Worm (Caenorhabditis elegans): ENCODE results near the gene K02E2.6.
"Not testable (repeated sequence)": the region's sequence is repeated elsewhere in the genome, so short reads cannot be mapped to it uniquely, and the experiment has no call there.

The K02E2.6 gene

ce11 chrV:20369153-20369552 is 11.2 kb upstream of the K02E2.6 start, which contains the start of gene srh-177:
srh-177 (minus strand) TSS chrV:20369253.
- not testable (repeated sequence) for TF ChIP-seq unc-55 (GFP tag; optimal IDR thresholded peaks at IDR 0.05); lin-13 (GFP tag; optimal IDR thresholded peaks at IDR 0.05); peb-1 (tag; optimal IDR thresholded peaks at IDR 0.05)

- TF ChIP-seq gmeb-1 (tag; optimal IDR thresholded peaks at IDR 0.05): peak; percentile 34
- no peak for TF ChIP-seq nhr-237 (tag; optimal IDR thresholded peaks at IDR 0.05)
These were observed 5.9 kb upstream of the K02E2.6 start for ce11 chrV:20374484-20374883.

- no peak for TF ChIP-seq lin-13 (GFP tag; optimal IDR thresholded peaks at IDR 0.05)
- TF ChIP-seq nhr-6 (tag; optimal IDR thresholded peaks at IDR 0.05): no peak
- TF ChIP-seq nhr-12 (tag; optimal IDR thresholded peaks at IDR 0.05): no peak
- TF ChIP-seq ztf-11 (tag; optimal IDR thresholded peaks at IDR 0.05): no peak
- TF ChIP-seq elt-3 (tag; optimal IDR thresholded peaks at IDR 0.05): no peak
- no peak for TF ChIP-seq ZK546.5 (tag; optimal IDR thresholded peaks at IDR 0.05)
- no peak for TF ChIP-seq peb-1 (tag; optimal IDR thresholded peaks at IDR 0.05)
- TF ChIP-seq F13H6.1 (tag; optimal IDR thresholded peaks at IDR 0.05): no peak
- TF ChIP-seq lin-11 (tag; optimal IDR thresholded peaks at IDR 0.05): no peak
- TF ChIP-seq nhr-11 (tag; optimal IDR thresholded peaks at IDR 0.05): no peak
- TF ChIP-seq elt-1 (tag; optimal IDR thresholded peaks at IDR 0.05): no peak
- TF ChIP-seq R02D3.7 (tag; optimal IDR thresholded peaks at IDR 0.05): no peak
- no peak for TF ChIP-seq mab-5 (tag; optimal IDR thresholded peaks at IDR 0.05)
- no peak for TF ChIP-seq nhr-77 (tag; optimal IDR thresholded peaks at IDR 0.05)
- TF ChIP-seq mbf-1 (tag; optimal IDR thresholded peaks at IDR 0.05): no peak
- no peak for TF ChIP-seq C34F6.9 (tag; optimal IDR thresholded peaks at IDR 0.05)
- TF ChIP-seq ztf-1 (GFP tag; conservative IDR thresholded peaks at IDR 0.05): no peak
- TF ChIP-seq sma-9 (GFP tag; optimal IDR thresholded peaks at IDR 0.05): no peak
- no peak for TF ChIP-seq sma-9 (tag; optimal IDR thresholded peaks at IDR 0.05)
- no peak for TF ChIP-seq lin-39 (tag; optimal IDR thresholded peaks at IDR 0.05)
These were observed 5.1 kb upstream of the K02E2.6 start, which contains the start of gene ins-35 for ce11 chrV:20375236-20375635. ins-35 (plus strand) TSS chrV:20375536.

ce11 chrV:20376070-20376469 is 4.3 kb upstream of the K02E2.6 start:
- TF ChIP-seq lsy-2 (tag; optimal IDR thresholded peaks at IDR 0.05) (no peak), nhr-129 (tag; optimal IDR thresholded peaks at IDR 0.05) (no peak), sem-4 (tag; optimal IDR thresholded peaks at IDR 0.05) (no peak), egl-27 (tag; optimal IDR thresholded peaks at IDR 0.05) (no peak), dmd-4 (tag; optimal IDR thresholded peaks at IDR 0.05) (no peak), F13H6.1 (tag; optimal IDR thresholded peaks at IDR 0.05) (no peak), nhr-23 (tag; optimal IDR thresholded peaks at IDR 0.05) (no peak), gmeb-1 (tag; optimal IDR thresholded peaks at IDR 0.05) (no peak), elt-1 (tag; optimal IDR thresholded peaks at IDR 0.05) (no peak), zag-1 (tag; optimal IDR thresholded peaks at IDR 0.05) (no peak), crh-2 (tag; optimal IDR thresholded peaks at IDR 0.05) (no peak), aly-2 (tag; optimal IDR thresholded peaks at IDR 0.05) (no peak)

ce11 chrV:20383065-20383609 is 2.8 kb downstream of the K02E2.6 start, which contains the start of gene K02E2.11:
K02E2.11 (plus strand) TSS chrV:20383315.
- TF ChIP-seq ztf-1 (GFP tag; conservative IDR thresholded peaks at IDR 0.05): no peak
- TF ChIP-seq ceh-16 (tag; optimal IDR thresholded peaks at IDR 0.05): no peak
- no peak for TF ChIP-seq nhr-25 (tag; optimal IDR thresholded peaks at IDR 0.05)
- TF ChIP-seq alr-1 (tag; optimal IDR thresholded peaks at IDR 0.05): no peak
- peak; percentile 80 for TF ChIP-seq C34F6.9 (tag; optimal IDR thresholded peaks at IDR 0.05)
- TF ChIP-seq zag-1 (tag; optimal IDR thresholded peaks at IDR 0.05): peak; percentile 9
- peak; percentile 12 for TF ChIP-seq fos-1 (tag; optimal IDR thresholded peaks at IDR 0.05)
- TF ChIP-seq gmeb-1 (tag; optimal IDR thresholded peaks at IDR 0.05): peak; percentile 3
- TF ChIP-seq sem-4 (tag; optimal IDR thresholded peaks at IDR 0.05): no peak
- peak; percentile 98 for TF ChIP-seq crh-2 (tag; optimal IDR thresholded peaks at IDR 0.05)
- no peak for TF ChIP-seq skn-1 (tag; optimal IDR thresholded peaks at IDR 0.05)
- TF ChIP-seq unc-55 (GFP tag; optimal IDR thresholded peaks at IDR 0.05): peak; percentile 67
- TF ChIP-seq ama-1 (optimal IDR thresholded peaks at IDR 0.05): no peak
- peak; percentile 68 for TF ChIP-seq F13H6.1 (tag; optimal IDR thresholded peaks at IDR 0.05)
- no peak for TF ChIP-seq peb-1 (tag; optimal IDR thresholded peaks at IDR 0.05)
- no peak for TF ChIP-seq egl-27 (tag; optimal IDR thresholded peaks at IDR 0.05)
- TF ChIP-seq mab-5 (tag; optimal IDR thresholded peaks at IDR 0.05): no peak
- TF ChIP-seq snpc-4 (tag; optimal IDR thresholded peaks at IDR 0.05): no peak
- no peak for TF ChIP-seq nhr-21 (tag; optimal IDR thresholded peaks at IDR 0.05)
- no peak for TF ChIP-seq elt-1 (tag; optimal IDR thresholded peaks at IDR 0.05)
- TF ChIP-seq R02D3.7 (tag; optimal IDR thresholded peaks at IDR 0.05): no peak
- TF ChIP-seq unc-62 (GFP tag; optimal IDR thresholded peaks at IDR 0.05): no peak
- TF ChIP-seq ZK546.5 (tag; optimal IDR thresholded peaks at IDR 0.05): no peak
- TF ChIP-seq nhr-10 (tag; optimal IDR thresholded peaks at IDR 0.05): no peak
- peak; percentile 65 for TF ChIP-seq nhr-129 (tag; optimal IDR thresholded peaks at IDR 0.05)
- TF ChIP-seq elt-3 (tag; optimal IDR thresholded peaks at IDR 0.05): no peak
- TF ChIP-seq nhr-23 (tag; optimal IDR thresholded peaks at IDR 0.05): no peak
- TF ChIP-seq sma-9 (GFP tag; optimal IDR thresholded peaks at IDR 0.05): no peak
- no peak for TF ChIP-seq sma-9 (tag; optimal IDR thresholded peaks at IDR 0.05)
- TF ChIP-seq ztf-11 (tag; optimal IDR thresholded peaks at IDR 0.05): no peak
- no peak for TF ChIP-seq nhr-6 (tag; optimal IDR thresholded peaks at IDR 0.05)
- TF ChIP-seq mbf-1 (tag; optimal IDR thresholded peaks at IDR 0.05): no peak
- TF ChIP-seq lin-13 (GFP tag; optimal IDR thresholded peaks at IDR 0.05): peak; percentile 3
- peak; percentile 39 for TF ChIP-seq sma-3 (GFP tag; optimal IDR thresholded peaks at IDR 0.05)
